Fruit fly (Drosophila melanogaster) whole organism, embryonic: ENCODE results near the gene CG14856.

ENCODE experiments used
- Ada2b ChIP-seq: fragments of 200-800 bp; sonication (Bioruptor generic); IDR thresholded peaks from 2 replicates; pipeline ENCODE4 v1.3.6; 2022; ENCODE audit warnings: missing biosample characterization, missing genetic modification characterization
- Bdp1 ChIP-seq: fragments of 200-800 bp; sonication (Bioruptor generic); optimal IDR thresholded peaks from 3 replicates; lab custom pipeline; 2016; ENCODE audit warnings: missing biosample characterization, missing genetic modification characterization
- CG10321 ChIP-seq: fragments of 200-800 bp; sonication (Bioruptor generic); IDR thresholded peaks from 2 replicates; pipeline ENCODE4 v1.3.6; 2022; ENCODE audit warnings: missing biosample characterization, missing genetic modification characterization
- CG12236 ChIP-seq: fragments of 200-800 bp; sonication (Bioruptor generic); optimal IDR thresholded peaks from 2 replicates; lab custom pipeline; 2016; ENCODE audit warnings: missing biosample characterization, missing genetic modification characterization
- CG13894 ChIP-seq: fragments of 200-800 bp; sonication (Bioruptor generic); optimal IDR thresholded peaks from 3 replicates; lab custom pipeline; 2018; ENCODE audit warnings: missing biosample characterization, mild to moderate bottlenecking, missing genetic modification characterization, moderate library complexity
- CG15514 ChIP-seq: fragments of 200-800 bp; sonication (Bioruptor generic); optimal IDR thresholded peaks from 3 replicates; lab custom pipeline; 2017; ENCODE audit warnings: missing biosample characterization, missing genetic modification characterization, mild to moderate bottlenecking, moderate library complexity, missing genetic modification reagents
- CG1603 ChIP-seq: fragments of 200-800 bp; sonication (Bioruptor generic); optimal IDR thresholded peaks from 2 replicates; lab custom pipeline; 2019; ENCODE audit warnings: missing biosample characterization, mild to moderate bottlenecking, missing genetic modification characterization, moderate library complexity
- CG18476 ChIP-seq: fragments of 200-800 bp; sonication (Bioruptor generic); optimal IDR thresholded peaks from 2 replicates; lab custom pipeline; 2016; ENCODE audit warnings: missing biosample characterization, mild to moderate bottlenecking, missing genetic modification characterization
- CG2199 ChIP-seq: fragments of 200-800 bp; sonication (Bioruptor generic); IDR thresholded peaks from 3 replicates; pipeline ENCODE4 v1.3.6; 2022; ENCODE audit warnings: missing biosample characterization, missing genetic modification characterization
- CG2889 ChIP-seq: fragments of 200-800 bp; sonication (Bioruptor generic); IDR thresholded peaks from 3 replicates; pipeline ENCODE4 v1.3.6; 2022; ENCODE audit warnings: missing biosample characterization, missing genetic modification characterization
- CG30020 ChIP-seq: fragments of 200-800 bp; optimal IDR thresholded peaks from 2 replicates; lab custom pipeline; 2019; ENCODE audit warnings: missing biosample characterization, mild to moderate bottlenecking, missing genetic modification characterization, moderate library complexity
- CG6813 ChIP-seq: fragments of 200-800 bp; sonication (Bioruptor generic); optimal IDR thresholded peaks from 2 replicates; lab custom pipeline; 2017; ENCODE audit warnings: missing biosample characterization, missing genetic modification characterization, mild to moderate bottlenecking, moderate library complexity, missing genetic modification reagents
- CG6854 ChIP-seq: fragments of 200-800 bp; sonication (Bioruptor generic); optimal IDR thresholded peaks from 3 replicates; lab custom pipeline; 2017; ENCODE audit warnings: missing biosample characterization, mild to moderate bottlenecking, missing genetic modification characterization
- Dref ChIP-seq: fragments of 200-800 bp; sonication (Bioruptor generic); IDR thresholded peaks from 2 replicates; pipeline ENCODE4 v1.3.6; 2022; ENCODE audit warnings: missing biosample characterization, missing genetic modification characterization
- Drgx ChIP-seq: fragments of 200-800 bp; sonication (Bioruptor generic); IDR thresholded peaks from 2 replicates; pipeline ENCODE4 v1.3.6; 2022; ENCODE audit warnings: missing biosample characterization, missing genetic modification characterization
- Ets65A ChIP-seq: fragments of 200-800 bp; sonication (Bioruptor generic); peaks from one replicate; lab custom pipeline; 2016; ENCODE audit warnings: missing biosample characterization, missing genetic modification characterization
- Gsc ChIP-seq: fragments of 200-800 bp; sonication (Bioruptor generic); IDR thresholded peaks from 2 replicates; pipeline ENCODE4 v1.3.6; 2022; ENCODE audit warnings: missing biosample characterization, missing genetic modification characterization
- Lim3 ChIP-seq: fragments of 200-800 bp; sonication (Bioruptor generic); IDR thresholded peaks from 2 replicates; pipeline ENCODE4 v1.3.6; 2022; ENCODE audit warnings: missing biosample characterization, missing genetic modification characterization
- MTF-1 ChIP-seq: fragments of 200-800 bp; sonication (Bioruptor generic); optimal IDR thresholded peaks from 2 replicates; lab custom pipeline; 2018; ENCODE audit warnings: missing biosample characterization, mild to moderate bottlenecking, missing genetic modification characterization, borderline replicate concordance
- Med ChIP-seq: fragments of 200-800 bp; sonication (Bioruptor generic); peaks from one replicate; lab custom pipeline; 2016; ENCODE audit warnings: missing biosample characterization, missing genetic modification characterization, mild to moderate bottlenecking, inconsistent platforms, moderate library complexity
- Poxn ChIP-seq: fragments of 200-800 bp; sonication (Bioruptor generic); IDR thresholded peaks from 2 replicates; pipeline ENCODE4 v1.3.6; 2022; ENCODE audit warnings: missing biosample characterization, missing genetic modification characterization
- Ravus ChIP-seq: fragments of 200-800 bp; sonication (Bioruptor generic); IDR thresholded peaks from 2 replicates; pipeline ENCODE4 v1.3.6; 2022; ENCODE audit warnings: missing biosample characterization, missing genetic modification characterization
- dysf ChIP-seq: fragments of 200-800 bp; sonication (Bioruptor generic); IDR thresholded peaks from 3 replicates; pipeline ENCODE4 v1.3.6; 2022; ENCODE audit warnings: missing biosample characterization, missing genetic modification characterization
- ewg ChIP-seq: fragments of 200-800 bp; sonication (Bioruptor generic); optimal IDR thresholded peaks from 3 replicates; lab custom pipeline; 2017; ENCODE audit warnings: mild to moderate bottlenecking, missing biosample characterization, missing genetic modification reagents, missing genetic modification characterization
- fd64A ChIP-seq: fragments of 200-800 bp; sonication (Bioruptor generic); optimal IDR thresholded peaks from 3 replicates; lab custom pipeline; 2018; ENCODE audit warnings: missing biosample characterization, mild to moderate bottlenecking, missing genetic modification characterization
- gcm ChIP-seq: fragments of 200-800 bp; sonication (Bioruptor generic); optimal IDR thresholded peaks from 2 replicates; lab custom pipeline; 2019; ENCODE audit warnings: missing biosample characterization, mild to moderate bottlenecking, missing genetic modification characterization, moderate library complexity
- gro ChIP-seq: fragments of 200-800 bp; sonication (Bioruptor generic); optimal IDR thresholded peaks from 2 replicates; lab custom pipeline; 2016; ENCODE audit warnings: missing biosample characterization, missing genetic modification characterization
- lov ChIP-seq, 2 experiments: fragments of 200-800 bp in 1 of 2; fragments of >200 bp in 1 of 2; sonication (Bioruptor generic) in 1 of 2; IDR thresholded peaks in 1 of 2; optimal IDR thresholded peaks in 1 of 2; 2 replicates in 1 of 2; 3 replicates in 1 of 2; pipeline versions ENCODE4 v1.3.6 to Lab custom; 2017 to 2022; ENCODE audit warnings: missing biosample characterization in 1 of 2, missing genetic modification characterization in 1 of 2
- phol ChIP-seq: fragments of 200-800 bp; sonication (Bioruptor generic); optimal IDR thresholded peaks from 3 replicates; lab custom pipeline; 2018; ENCODE audit warnings: missing biosample characterization, mild to moderate bottlenecking, missing genetic modification characterization, moderate library complexity
- run ChIP-seq: fragments of 200-800 bp; sonication (Bioruptor generic); optimal IDR thresholded peaks from 3 replicates; lab custom pipeline; 2018; ENCODE audit warnings: missing biosample characterization, mild to moderate bottlenecking, missing genetic modification characterization
- sens ChIP-seq: fragments of 200-800 bp; sonication (Bioruptor generic); peaks from one replicate; lab custom pipeline; 2016; ENCODE audit warnings: missing biosample characterization, missing genetic modification characterization
- sob ChIP-seq: fragments of 200-800 bp; sonication (Bioruptor generic); IDR thresholded peaks from 2 replicates; pipeline ENCODE4 v1.3.6; 2022; ENCODE audit warnings: missing biosample characterization, missing genetic modification characterization
- tgo ChIP-seq: fragments of 200-800 bp; sonication (Bioruptor generic); IDR thresholded peaks from 3 replicates; pipeline ENCODE4 v1.3.6; 2022; ENCODE audit warnings: missing biosample characterization, missing genetic modification characterization

Gene CG14856

DNA sequence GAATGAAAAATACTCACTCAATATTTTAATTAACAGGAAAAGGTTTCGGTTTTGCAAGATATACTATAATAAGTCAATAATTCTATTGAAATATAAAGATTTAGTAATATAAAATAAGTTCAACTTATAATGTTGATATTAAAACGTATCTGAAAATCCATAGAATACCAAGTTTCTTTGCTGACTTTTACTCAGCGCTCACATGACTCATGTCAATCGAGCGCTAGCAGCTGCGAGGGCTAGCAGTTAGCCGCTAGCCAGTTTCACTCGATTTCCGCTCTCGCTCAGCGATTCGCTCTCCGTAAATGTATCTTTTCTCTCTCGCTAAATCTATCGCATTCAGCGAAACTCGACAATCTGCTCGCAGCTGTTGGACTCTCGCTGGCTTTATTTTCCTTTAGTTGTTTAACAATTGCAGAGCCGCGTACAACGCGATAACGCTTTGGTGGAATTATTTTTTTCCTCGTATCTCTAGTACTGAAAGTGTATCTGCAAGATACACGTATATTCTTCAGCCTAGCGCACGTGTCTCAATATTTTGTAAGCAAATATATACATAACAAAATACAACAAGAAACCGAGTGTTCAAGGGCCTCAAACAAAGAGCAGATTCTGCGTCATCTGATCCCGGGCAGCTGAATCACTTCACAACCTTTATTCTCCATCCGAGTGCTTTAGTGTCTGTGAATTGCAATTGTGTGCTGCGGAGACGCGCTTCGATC lies 49.5 kb upstream of the CG14856 start (continued):
- TF ChIP-seq Bdp1 (GFP tag; lab: Kevin White, UChicago), result peak; percentile 39
- TF ChIP-seq Lim3 (GFP tag; lab: Robert Waterston, UW), result no peak
- peak; percentile 69; the same call in 1 of the 2 replicates for TF ChIP-seq sob
- TF ChIP-seq CG6854 (GFP tag; lab: Kevin White, UChicago), result peak; percentile 78
- TF ChIP-seq fd64A (GFP tag; lab: Kevin White, UChicago), result peak; percentile 84
- peak; percentile 84 for TF ChIP-seq CG15514 (GFP tag; lab: Kevin White, UChicago)
- peak; percentile 83 for TF ChIP-seq gro (GFP tag; lab: Kevin White, UChicago)
- peak; percentile 41 for TF ChIP-seq CG18476
- TF ChIP-seq CG30020 (tag; lab: Kevin White, UChicago), result peak; percentile 3
- TF ChIP-seq lov (optimal IDR thresholded peaks at IDR 0.05; lab: Kevin White, UChicago), result no peak
- TF ChIP-seq lov (GFP tag; IDR thresholded peaks at IDR 0.05; lab: Robert Waterston, UW), result peak; percentile 65; the same call in 1 of the 3 replicates
- TF ChIP-seq tgo (GFP tag; lab: Robert Waterston, UW), result no peak; the same call in 2 of the 3 replicates

DNA sequence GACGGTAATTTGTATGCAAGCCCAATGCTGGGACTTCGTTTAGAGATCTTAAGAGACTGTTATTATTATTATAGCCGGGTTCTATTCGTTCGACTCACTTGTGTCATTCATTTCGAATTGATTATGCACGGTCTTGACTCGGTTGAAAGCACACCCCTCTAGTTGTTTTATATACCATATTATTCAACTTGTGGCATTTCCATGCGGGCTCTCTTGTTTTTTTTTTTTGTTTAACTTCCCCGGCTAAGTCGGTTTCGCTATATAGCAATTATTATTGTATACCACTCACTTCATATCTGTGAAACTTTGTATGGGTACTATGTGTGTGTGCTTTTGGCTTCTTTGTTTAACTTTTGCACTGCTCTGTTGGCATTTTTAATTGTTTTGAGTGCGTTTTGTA lies 47.8 kb upstream of the CG14856 start, which contains the start of gene smp-30:
smp-30 (minus strand) TSS at position 224 of the 400 bp plus-strand sequence.
- TF ChIP-seq CG13894 (tag; lab: Kevin White, UChicago) (no peak), phol (tag; lab: Kevin White, UChicago) (no peak), gcm (peak; percentile 53), run (tag; lab: Kevin White, UChicago) (no peak), Ravus (GFP tag; lab: Robert Waterston, UW) (no peak), Ets65A (GFP tag; lab: Kevin White, UChicago) (no peak), CG12236 (GFP tag; lab: Kevin White, UChicago) (no peak), Poxn (GFP tag; lab: Robert Waterston, UW) (no peak), CG1603 (tag; lab: Kevin White, UChicago) (no peak), CG10321 (GFP tag; lab: Robert Waterston, UW) (no peak), ewg (GFP tag; lab: Kevin White, UChicago) (no peak), Dref (GFP tag; lab: Robert Waterston, UW) (no peak), CG15514 (GFP tag; lab: Kevin White, UChicago) (no peak), Drgx (GFP tag; lab: Robert Waterston, UW) (no peak), CG6813 (GFP tag; lab: Kevin White, UChicago) (no peak), Med (GFP tag; lab: Kevin White, UChicago) (no peak), sens (peak; percentile 4), Ada2b (GFP tag; lab: Robert Waterston, UW) (no peak), MTF-1 (GFP tag; lab: Kevin White, UChicago) (no peak), CG2199 (0 out of 3 replicates have a peak, but pooled peaks have one; percentile 74), dysf (GFP tag; lab: Robert Waterston, UW) (no peak), Gsc (GFP tag; lab: Robert Waterston, UW) (no peak)

DNA sequence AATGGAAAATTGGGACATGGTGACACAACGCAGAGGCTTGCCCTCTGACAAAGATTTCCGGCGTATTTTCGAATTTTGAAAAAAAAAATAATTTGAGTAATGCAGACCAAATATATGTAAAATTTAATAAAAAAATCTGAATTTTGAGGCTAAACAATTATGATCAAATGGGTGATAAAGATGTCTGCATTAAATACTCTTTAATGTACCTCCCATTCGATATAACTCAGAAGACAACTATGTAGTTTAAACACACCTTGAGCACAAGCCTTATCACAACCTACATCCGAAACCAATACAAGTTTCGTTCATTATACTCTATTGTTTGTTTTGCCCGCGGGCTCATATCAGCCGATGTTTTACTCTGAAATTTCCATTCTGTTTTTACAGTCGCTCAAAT lies 44.4 kb upstream of the CG14856 start, which contains the start of gene CG7362:
CG7362 (minus strand) TSS at position 101 of the 400 bp plus-strand sequence.
- 0 out of 3 replicates have a peak, but pooled peaks have one; percentile 14 for TF ChIP-seq CG2199
- TF ChIP-seq CG2889 (GFP tag; lab: Robert Waterston, UW), result no peak
- TF ChIP-seq, all 482 proteins: peak for 1
